Worm (Caenorhabditis elegans) whole organism, young adult: ENCODE results near the gene C30A5.16.

ENCODE experiments used
- B0261.1 ChIP-seq: sonication (generic microtip); optimal IDR thresholded peaks from 2 replicates; lab custom pipeline; 2016; ENCODE audit warnings: mild to moderate bottlenecking, missing genetic modification characterization, moderate library complexity, missing compliant biosample characterization
- B0336.3 ChIP-seq: fragments of 200-800 bp; sonication (Bioruptor generic); IDR thresholded peaks from 2 replicates; pipeline ENCODE4 v1.3.6; 2022; ENCODE audit warnings: missing genetic modification characterization, missing compliant biosample characterization
- F33H1.4 ChIP-seq: fragments of 200-800 bp; sonication (Bioruptor generic); IDR thresholded peaks from 2 replicates; pipeline ENCODE4 v1.3.6; 2022; ENCODE audit warnings: missing genetic modification reagents, missing genetic modification characterization, missing compliant biosample characterization
- F52B5.7 ChIP-seq: sonication (generic microtip); optimal IDR thresholded peaks from 2 replicates; lab custom pipeline; 2016; ENCODE audit warnings: mild to moderate bottlenecking, missing genetic modification characterization, missing compliant biosample characterization
- F55B11.4 ChIP-seq: sonication (generic microtip); optimal IDR thresholded peaks from 2 replicates; lab custom pipeline; 2016; ENCODE audit warnings: missing compliant biosample characterization, missing genetic modification characterization, borderline replicate concordance; ENCODE audit not compliant: insufficient read depth
- T07F8.4 ChIP-seq: sonication (generic microtip); optimal IDR thresholded peaks from 2 replicates; lab custom pipeline; 2016; ENCODE audit warnings: mild to moderate bottlenecking, missing genetic modification characterization, moderate library complexity, missing compliant biosample characterization
- Y53G8AR.9 ChIP-seq: fragments of 200-800 bp; sonication (Bioruptor generic); conservative IDR thresholded peaks from 2 replicates; pipeline ENCODE4 v1.3.6; 2022; ENCODE audit warnings: missing genetic modification reagents, missing genetic modification characterization, missing compliant biosample characterization
- Y56A3A.18 ChIP-seq: fragments of 200-800 bp; sonication (Bioruptor generic); IDR thresholded peaks from 2 replicates; pipeline ENCODE4 v1.3.6; 2022; ENCODE audit warnings: missing genetic modification reagents, missing genetic modification characterization, missing compliant biosample characterization
- Y67H2A.10 ChIP-seq: fragments of 200-800 bp; sonication (Bioruptor generic); conservative IDR thresholded peaks from 2 replicates; pipeline ENCODE4 v1.3.6; 2022; ENCODE audit warnings: missing genetic modification reagents, missing genetic modification characterization, missing compliant biosample characterization
- Y95B8A.8 ChIP-seq: fragments of 200-800 bp; sonication (Bioruptor generic); IDR thresholded peaks from 2 replicates; pipeline ENCODE4 v1.3.6; 2022; ENCODE audit warnings: missing genetic modification reagents, missing genetic modification characterization, missing compliant biosample characterization
- akir-1 ChIP-seq: fragments of 200-800 bp; sonication (Bioruptor generic); optimal IDR thresholded peaks from 2 replicates; lab custom pipeline; 2018; ENCODE audit warnings: mild to moderate bottlenecking, missing genetic modification characterization, moderate library complexity, missing compliant biosample characterization
- ama-1 ChIP-seq, 3 experiments: fragments of 150-350 bp in 1 of 3; sonication (generic microtip) in 2 of 3; optimal IDR thresholded peaks; 2 replicates each; lab custom pipeline; 2014 to 2018; ENCODE audit warnings: missing biosample characterization in 2 of 3, missing genetic modification characterization in 2 of 3, missing genetic modification reagents in 2 of 3
- athp-1 ChIP-seq: sonication (generic microtip); optimal IDR thresholded peaks from 2 replicates; lab custom pipeline; 2017; ENCODE audit warnings: mild to moderate bottlenecking, missing genetic modification characterization, missing compliant biosample characterization
- attf-3 ChIP-seq: fragments of 200-800 bp; sonication (Bioruptor generic); conservative IDR thresholded peaks from 2 replicates; pipeline ENCODE4 v1.3.6; 2022; ENCODE audit warnings: missing genetic modification reagents, missing genetic modification characterization, missing compliant biosample characterization
- attf-5 ChIP-seq: fragments of 200-800 bp; sonication (Bioruptor generic); optimal IDR thresholded peaks from 2 replicates; lab custom pipeline; 2018; ENCODE audit warnings: mild to moderate bottlenecking, missing genetic modification characterization, missing compliant biosample characterization
- cebp-1 ChIP-seq, 2 experiments: fragments of 200-800 bp in 1 of 2; sonication (Bioruptor generic) in 1 of 2; sonication (generic microtip) in 1 of 2; IDR thresholded peaks in 1 of 2; optimal IDR thresholded peaks in 1 of 2; 2 replicates each; pipeline versions ENCODE4 v1.3.6 to Lab custom; 2017 to 2022; ENCODE audit warnings: missing compliant biosample characterization in 2 of 2, missing genetic modification characterization in 2 of 2, mild to moderate bottlenecking in 1 of 2, missing genetic modification reagents in 1 of 2, moderate library complexity in 1 of 2
- cebp-2 ChIP-seq: fragments of 200-800 bp; sonication (Bioruptor generic); IDR thresholded peaks from 2 replicates; pipeline ENCODE4 v1.3.6; 2022; ENCODE audit warnings: missing genetic modification characterization, missing compliant biosample characterization
- ceh-100 ChIP-seq: fragments of 200-800 bp; sonication (Bioruptor generic); IDR thresholded peaks from 2 replicates; pipeline ENCODE4 v1.3.6; 2022; ENCODE audit warnings: missing genetic modification reagents, missing genetic modification characterization, missing compliant biosample characterization
- ceh-58 ChIP-seq: fragments of 200-800 bp; sonication (Bioruptor generic); IDR thresholded peaks from 2 replicates; pipeline ENCODE4 v1.3.6; 2022; ENCODE audit warnings: missing genetic modification characterization, missing compliant biosample characterization
- ceh-79 ChIP-seq: sonication (generic microtip); optimal IDR thresholded peaks from 2 replicates; lab custom pipeline; 2017; ENCODE audit warnings: mild to moderate bottlenecking, missing genetic modification characterization, missing compliant biosample characterization
- die-1 ChIP-seq: sonication (generic microtip); optimal IDR thresholded peaks from 2 replicates; lab custom pipeline; 2016; ENCODE audit warnings: missing genotype, mild to moderate bottlenecking, missing genetic modification characterization, missing compliant biosample characterization
- dox-1 ChIP-seq: fragments of 200-800 bp; sonication (Bioruptor generic); IDR thresholded peaks from 2 replicates; pipeline ENCODE4 v1.3.6; 2022; ENCODE audit warnings: missing genetic modification reagents, missing genetic modification characterization, missing compliant biosample characterization
- dpff-1 ChIP-seq: sonication (generic microtip); optimal IDR thresholded peaks from 2 replicates; lab custom pipeline; 2017; ENCODE audit warnings: mild to moderate bottlenecking, missing genetic modification characterization, missing compliant biosample characterization
- egl-18 ChIP-seq: fragments of 200-800 bp; sonication (Bioruptor generic); IDR thresholded peaks from 2 replicates; pipeline ENCODE4 v1.3.6; 2022; ENCODE audit warnings: missing genetic modification reagents, missing genetic modification characterization, missing compliant biosample characterization
- ets-4 ChIP-seq: fragments of 200-800 bp; sonication (Bioruptor generic); optimal IDR thresholded peaks from 2 replicates; lab custom pipeline; 2018; ENCODE audit warnings: mild to moderate bottlenecking, missing genetic modification characterization, missing compliant biosample characterization
- fkh-3 ChIP-seq: sonication (generic microtip); optimal IDR thresholded peaks from 2 replicates; lab custom pipeline; 2016; ENCODE audit warnings: mild to moderate bottlenecking, missing genetic modification characterization, missing compliant biosample characterization
- hlh-12 ChIP-seq: sonication (generic microtip); optimal IDR thresholded peaks from 2 replicates; lab custom pipeline; 2016; ENCODE audit warnings: missing genetic modification characterization, missing compliant biosample characterization
- hlh-26 ChIP-seq: fragments of 200-800 bp; sonication (Bioruptor generic); conservative IDR thresholded peaks from 2 replicates; pipeline ENCODE4 v1.3.6; 2022; ENCODE audit warnings: missing genetic modification reagents, missing genetic modification characterization, missing compliant biosample characterization
- hsf-1 ChIP-seq: fragments of 200-800 bp; sonication (Bioruptor generic); IDR thresholded peaks from 2 replicates; pipeline ENCODE4 v1.3.6; 2022; ENCODE audit warnings: missing genetic modification reagents, missing genetic modification characterization, missing compliant biosample characterization
- lag-1 ChIP-seq: fragments of 200-800 bp; sonication (Bioruptor generic); IDR thresholded peaks from 2 replicates; pipeline ENCODE4 v1.3.6; 2022; ENCODE audit warnings: missing genetic modification reagents, missing genetic modification characterization, missing compliant biosample characterization
- let-526 ChIP-seq: fragments of 200-800 bp; sonication (Bioruptor generic); IDR thresholded peaks from 2 replicates; pipeline ENCODE4 v1.3.6; 2022; ENCODE audit warnings: missing genetic modification reagents, missing genetic modification characterization, missing compliant biosample characterization
- let-607 ChIP-seq, 2 experiments: fragments of 200-800 bp in 1 of 2; sonication (Bioruptor generic) in 1 of 2; sonication (generic microtip) in 1 of 2; optimal IDR thresholded peaks; 2 replicates each; lab custom pipeline; 2016 to 2018; ENCODE audit warnings: mild to moderate bottlenecking in 2 of 2, missing compliant biosample characterization in 2 of 2, missing genetic modification characterization in 2 of 2, moderate library complexity in 2 of 2, missing genotype in 1 of 2
- lsl-1 ChIP-seq: fragments of 200-800 bp; sonication (Bioruptor generic); optimal IDR thresholded peaks from 2 replicates; lab custom pipeline; 2018; ENCODE audit warnings: mild to moderate bottlenecking, missing genetic modification characterization, moderate library complexity, missing compliant biosample characterization
- madf-10 ChIP-seq: sonication (generic microtip); optimal IDR thresholded peaks from 2 replicates; lab custom pipeline; 2016; ENCODE audit warnings: mild to moderate bottlenecking, missing genetic modification characterization, missing compliant biosample characterization
- madf-8 ChIP-seq: fragments of 200-800 bp; sonication (Bioruptor generic); conservative IDR thresholded peaks from 2 replicates; pipeline ENCODE4 v1.3.6; 2022; ENCODE audit warnings: missing genetic modification reagents, missing genetic modification characterization, missing compliant biosample characterization
- mcd-1 ChIP-seq: fragments of 200-800 bp; sonication (Bioruptor generic); IDR thresholded peaks from 2 replicates; pipeline ENCODE4 v1.3.6; 2022; ENCODE audit warnings: missing genetic modification reagents, missing genetic modification characterization, missing compliant biosample characterization
- nfya-1 ChIP-seq: sonication (generic microtip); optimal IDR thresholded peaks from 2 replicates; lab custom pipeline; 2017; ENCODE audit warnings: antibody characterized with exemption, missing compliant biosample characterization, missing genetic modification characterization, borderline replicate concordance; ENCODE audit not compliant: insufficient read depth
- nfya-2 ChIP-seq: fragments of 200-800 bp; sonication (Bioruptor generic); IDR thresholded peaks from 2 replicates; pipeline ENCODE4 v1.3.6; 2022; ENCODE audit warnings: missing genetic modification reagents, missing genetic modification characterization, missing compliant biosample characterization
- nhr-179 ChIP-seq: sonication (generic microtip); optimal IDR thresholded peaks from 2 replicates; lab custom pipeline; 2016; ENCODE audit warnings: mild to moderate bottlenecking, missing genetic modification characterization, missing compliant biosample characterization
- rec-8 ChIP-seq, 2 experiments: sonication (generic microtip); optimal IDR thresholded peaks; 2 replicates each; lab custom pipeline; 2016; ENCODE audit warnings: mild to moderate bottlenecking in 2 of 2, missing genetic modification characterization in 2 of 2, missing genetic modification reagents in 2 of 2, missing genotype in 2 of 2, missing biosample characterization in 1 of 2, missing compliant biosample characterization in 1 of 2, moderate library complexity in 1 of 2
- repo-1 ChIP-seq: sonication (generic microtip); optimal IDR thresholded peaks from 2 replicates; lab custom pipeline; 2017; ENCODE audit warnings: mild to moderate bottlenecking, missing genetic modification characterization, missing compliant biosample characterization
- sea-2 ChIP-seq: fragments of 200-800 bp; sonication (Bioruptor generic); IDR thresholded peaks from 2 replicates; pipeline ENCODE4 v1.3.6; 2022; ENCODE audit warnings: missing genetic modification characterization, missing compliant biosample characterization
- tbx-9 ChIP-seq: sonication (generic microtip); optimal IDR thresholded peaks from 2 replicates; lab custom pipeline; 2016; ENCODE audit warnings: borderline replicate concordance, missing genetic modification characterization, inconsistent platforms, missing compliant biosample characterization
- zfh-2 ChIP-seq: fragments of 200-800 bp; sonication (Bioruptor generic); conservative IDR thresholded peaks from 2 replicates; pipeline ENCODE4 v1.3.6; 2022; ENCODE audit warnings: missing genetic modification reagents, missing genetic modification characterization, missing compliant biosample characterization
- ztf-18 ChIP-seq: sonication (generic microtip); optimal IDR thresholded peaks from 2 replicates; lab custom pipeline; 2016; ENCODE audit warnings: missing genotype, mild to moderate bottlenecking, missing genetic modification characterization, missing compliant biosample characterization
- ztf-3 ChIP-seq: fragments of 200-800 bp; sonication (Bioruptor generic); optimal IDR thresholded peaks from 2 replicates; lab custom pipeline; 2018; ENCODE audit warnings: mild to moderate bottlenecking, missing genetic modification characterization, missing compliant biosample characterization
- ztf-6 ChIP-seq: fragments of 200-800 bp; sonication (Bioruptor generic); IDR thresholded peaks from 2 replicates; pipeline ENCODE4 v1.3.6; 2022; ENCODE audit warnings: missing genetic modification reagents, missing genetic modification characterization, missing compliant biosample characterization

Gene C30A5.16

DNA sequence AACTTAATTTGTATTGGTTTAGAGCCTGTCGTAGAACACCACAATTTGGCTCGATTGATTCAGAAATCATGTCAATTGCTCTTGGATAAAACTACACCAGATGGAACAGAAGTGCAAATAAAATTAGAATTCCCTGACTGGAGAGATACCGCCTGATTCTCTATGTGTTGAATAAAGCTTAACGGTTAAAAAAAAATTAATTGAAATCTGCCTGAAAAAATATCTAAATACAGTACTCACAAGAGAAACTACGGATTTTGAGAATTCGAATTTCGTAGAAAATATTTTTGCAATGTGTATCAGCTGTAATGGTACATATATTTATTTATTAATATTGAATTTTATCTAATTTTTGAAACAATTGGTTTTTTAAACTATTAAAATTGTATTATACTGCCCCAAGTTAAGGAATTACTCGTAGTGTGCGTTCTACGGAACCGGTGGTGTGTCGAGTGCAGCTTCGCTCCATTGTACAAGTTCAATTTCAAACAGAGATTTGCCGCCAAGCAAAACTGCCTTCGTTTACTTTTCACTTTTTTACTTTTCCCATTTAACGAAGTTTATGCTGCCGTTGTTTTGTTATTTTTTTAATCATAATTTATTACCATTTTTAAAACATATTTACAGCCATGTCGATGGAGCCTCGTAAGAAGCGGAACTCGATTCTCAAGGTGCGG lies 32.1 kb downstream of the C30A5.16 start, which contains the start of gene knl-1 (continued):
- TF ChIP-seq B0336.3 (no peak), nfya-2 (GFP tag; lab: Robert Waterston, UW) (no peak), egl-18 (GFP tag; lab: Robert Waterston, UW) (no peak), ztf-6 (GFP tag; lab: Robert Waterston, UW) (no peak), ceh-100 (GFP tag; lab: Robert Waterston, UW) (peak; percentile 95), let-607 (tag; optimal IDR thresholded peaks at IDR 0.05; lab: Kevin White, UChicago) (no peak), let-526 (GFP tag; lab: Robert Waterston, UW) (0 out of 2 replicates have a peak, but pooled peaks have one; percentile 35), ceh-79 (tag; lab: Kevin White, UChicago) (no peak), hlh-26 (GFP tag; lab: Robert Waterston, UW) (no peak), zfh-2 (GFP tag; lab: Robert Waterston, UW) (no peak), madf-10 (peak; percentile 4), cebp-2 (no peak), nhr-179 (tag; lab: Kevin White, UChicago) (no peak), sea-2 (no peak), Y56A3A.18 (GFP tag; lab: Robert Waterston, UW) (no peak), ama-1 (optimal IDR thresholded peaks at IDR 0.05; lab: Kevin White, UChicago) (no peak), ama-1 (GFP tag; optimal IDR thresholded peaks at IDR 0.05; lab: Kevin White, UChicago) (no peak), F33H1.4 (GFP tag; lab: Robert Waterston, UW) (peak; percentile 44), attf-3 (GFP tag; lab: Robert Waterston, UW) (peak; percentile 63; the same call in 1 of the 2 replicates), cebp-1 (GFP tag; IDR thresholded peaks at IDR 0.05; lab: Robert Waterston, UW) (no peak), cebp-1 (tag; optimal IDR thresholded peaks at IDR 0.05; lab: Kevin White, UChicago) (no peak), ztf-18 (tag; lab: Kevin White, UChicago) (peak; percentile 42), lag-1 (GFP tag; lab: Robert Waterston, UW) (no peak), F55B11.4 (tag; lab: Kevin White, UChicago) (no peak), athp-1 (tag; lab: Kevin White, UChicago) (no peak), ceh-58 (GFP tag; lab: Robert Waterston, UW) (no peak), dox-1 (GFP tag; lab: Robert Waterston, UW) (peak; percentile 74), die-1 (tag; lab: Kevin White, UChicago) (no peak), F52B5.7 (tag; lab: Kevin White, UChicago) (no peak), Y95B8A.8 (GFP tag; lab: Robert Waterston, UW) (no peak), nfya-1 (tag; lab: Kevin White, UChicago) (no peak), Y67H2A.10 (GFP tag; lab: Robert Waterston, UW) (no peak), tbx-9 (tag; lab: Kevin White, UChicago) (no peak), Y53G8AR.9 (GFP tag; lab: Robert Waterston, UW) (no peak), hsf-1 (no peak), rec-8 (tag; optimal IDR thresholded peaks at IDR 0.05; lab: Kevin White, UChicago) (no peak), attf-5 (GFP tag; lab: Kevin White, UChicago) (peak; percentile 59), T07F8.4 (tag; lab: Kevin White, UChicago) (no peak), B0261.1 (tag; lab: Kevin White, UChicago) (no peak), madf-8 (GFP tag; lab: Robert Waterston, UW) (peak; percentile 51; the same call in 1 of the 2 replicates), repo-1 (no peak), mcd-1 (peak; percentile 80), dpff-1 (tag; lab: Kevin White, UChicago) (no peak), akir-1 (GFP tag; lab: Kevin White, UChicago) (no peak), ztf-3 (GFP tag; lab: Kevin White, UChicago) (no peak), ets-4 (no peak), fkh-3 (no peak), hlh-12 (tag; lab: Kevin White, UChicago) (no peak), lsl-1 (peak; percentile 75)
